Worm (Caenorhabditis elegans) whole organism, L4 larva: ENCODE data around the gene T15B7.14.

Source experiments
- F26F4.8 ChIP-seq: fragments of 200-800 bp; sonication (Bioruptor generic); conservative IDR thresholded peaks from 2 replicates; pipeline ENCODE4 v1.3.6; 2022; ENCODE audit warnings: missing genetic modification characterization, missing compliant biosample characterization
- F44E2.7 ChIP-seq: fragments of 200-800 bp; sonication (Bioruptor generic); IDR thresholded peaks from 2 replicates; pipeline ENCODE4 v2.1.2; 2022; ENCODE audit warnings: missing genetic modification characterization, missing compliant biosample characterization
- Y48G9A.11 ChIP-seq: fragments of 200-800 bp; sonication (Bioruptor generic); IDR thresholded peaks from 2 replicates; pipeline ENCODE4 v1.3.6; 2022; ENCODE audit warnings: missing genetic modification reagents, missing genetic modification characterization, missing compliant biosample characterization
- ama-1 ChIP-seq: fragments of 150-350 bp; optimal IDR thresholded peaks from 2 replicates; lab custom pipeline; 2014; ENCODE audit warnings: inconsistent platforms, mixed read lengths
- attf-4 ChIP-seq: sonication (generic microtip); optimal IDR thresholded peaks from 3 replicates; lab custom pipeline; 2017; ENCODE audit warnings: missing biosample characterization, missing genetic modification characterization
- nhr-28 ChIP-seq: fragments of 150-350 bp; optimal IDR thresholded peaks from 2 replicates; lab custom pipeline; 2014; ENCODE audit warnings: missing biosample characterization, missing genetic modification characterization
- pha-4 ChIP-seq, 2 experiments: fragments of 150-350 bp in 1 of 2; fragments of 200-800 bp in 1 of 2; sonication (Bioruptor generic) in 1 of 2; IDR thresholded peaks in 1 of 2; optimal IDR thresholded peaks in 1 of 2; 2 replicates each; pipeline versions ENCODE4 v1.3.6 to Lab custom; 2014 to 2022; ENCODE audit warnings: missing genetic modification characterization in 2 of 2, missing genetic modification reagents in 2 of 2, missing biosample characterization in 1 of 2, missing compliant biosample characterization in 1 of 2
- sdz-12 ChIP-seq: fragments of 200-800 bp; sonication (Bioruptor generic); optimal IDR thresholded peaks from 2 replicates; lab custom pipeline; 2018; ENCODE audit warnings: mild to moderate bottlenecking, missing genetic modification characterization, missing compliant biosample characterization
- snpc-4 ChIP-seq: fragments of 150-350 bp; optimal IDR thresholded peaks from 2 replicates; lab custom pipeline; 2014; ENCODE audit warnings: missing biosample characterization, missing genetic modification characterization

DNA sequence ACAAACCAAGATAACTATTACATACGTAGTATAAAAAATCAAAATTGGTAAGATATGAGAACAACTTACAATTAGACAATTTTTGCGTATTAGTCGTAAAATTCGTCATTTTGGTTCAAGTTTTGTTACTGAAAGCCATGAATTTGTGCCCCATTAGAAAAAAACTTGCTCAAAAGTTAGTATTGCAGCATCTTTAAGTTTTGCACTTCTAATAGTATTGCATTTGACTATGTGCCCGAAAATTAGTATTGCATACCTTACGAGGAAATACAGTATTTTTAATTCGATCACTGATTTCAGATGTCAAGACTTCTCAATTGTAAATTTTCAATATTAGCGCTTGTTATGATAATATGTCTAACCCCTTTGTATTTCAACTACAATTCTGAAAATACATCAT is 13.6 kb downstream of the T15B7.14 start, which contains the start of gene T15B7.8:
- no peak for TF ChIP-seq nhr-28 (tag; lab: Kevin White, UChicago)
- TF ChIP-seq F44E2.7: no peak
- TF ChIP-seq ama-1 (lab: Kevin White, UChicago): no peak
- TF ChIP-seq attf-4 (tag; lab: Kevin White, UChicago): no peak
- no peak for TF ChIP-seq snpc-4 (tag; lab: Kevin White, UChicago)
- TF ChIP-seq F26F4.8 (GFP tag; lab: Robert Waterston, UW): no peak
- no peak for TF ChIP-seq pha-4 (GFP tag; IDR thresholded peaks at IDR 0.05; lab: Robert Waterston, UW)
- TF ChIP-seq pha-4 (tag; optimal IDR thresholded peaks at IDR 0.05; lab: Kevin White, UChicago): no peak
- TF ChIP-seq sdz-12 (GFP tag; lab: Kevin White, UChicago): no peak
- no peak for TF ChIP-seq Y48G9A.11 (GFP tag; lab: Robert Waterston, UW)
